Worm (Caenorhabditis elegans): ENCODE results near the gene T04C9.2.

The T04C9.2 gene

ce11 chrIII:5998640-5999039 lies 7.0 kb downstream of the T04C9.2 start:
- TF ChIP-seq nhr-41 (GFP tag; IDR thresholded peaks at IDR 0.05) = no peak
- TF ChIP-seq ztf-7 (tag; optimal IDR thresholded peaks at IDR 0.05) = no peak
- TF ChIP-seq ama-1 (optimal IDR thresholded peaks at IDR 0.05) = no peak
- 0 out of 2 replicates have a peak, but pooled peaks have one; percentile 31 for TF ChIP-seq set-16 (GFP tag; IDR thresholded peaks at IDR 0.05)
- no peak for TF ChIP-seq dpl-1 (GFP tag; optimal IDR thresholded peaks at IDR 0.05)
- no peak for TF ChIP-seq unc-39 (tag; optimal IDR thresholded peaks at IDR 0.05)
- no peak for TF ChIP-seq hmg-1.1 (GFP tag; IDR thresholded peaks at IDR 0.05)
- no peak for TF ChIP-seq zip-2 (tag; optimal IDR thresholded peaks at IDR 0.05)
- TF ChIP-seq ceh-82 (tag; optimal IDR thresholded peaks at IDR 0.05) = no peak
- TF ChIP-seq mxl-2 (GFP tag; conservative IDR thresholded peaks at IDR 0.05) = no peak
- no peak for TF ChIP-seq ceh-20 (GFP tag; IDR thresholded peaks at IDR 0.05)
- no peak for TF ChIP-seq fkh-10 (GFP tag; optimal IDR thresholded peaks at IDR 0.05)
- TF ChIP-seq mdt-29 (GFP tag; IDR thresholded peaks at IDR 0.05) = no peak
- TF ChIP-seq skn-1 (tag; optimal IDR thresholded peaks at IDR 0.05) = no peak
- TF ChIP-seq vab-7 (GFP tag; IDR thresholded peaks at IDR 0.05) = no peak
- TF ChIP-seq T20F7.1 (GFP tag; optimal IDR thresholded peaks at IDR 0.05) = no peak
- no peak for TF ChIP-seq mep-1 (tag; optimal IDR thresholded peaks at IDR 0.05)
- no peak for TF ChIP-seq F10B5.3 (tag; optimal IDR thresholded peaks at IDR 0.05)
- TF ChIP-seq ceh-32 (tag; optimal IDR thresholded peaks at IDR 0.05; ENCODE audit: poor library complexity) = no peak
- peak; percentile 30 for TF ChIP-seq hlh-30 (tag; optimal IDR thresholded peaks at IDR 0.05; ENCODE audit: insufficient read depth)
- no peak for TF ChIP-seq daf-19 (GFP tag; conservative IDR thresholded peaks at IDR 0.05)
- TF ChIP-seq ctbp-1 (GFP tag; IDR thresholded peaks at IDR 0.05) = 0 out of 2 replicates have a peak, but pooled peaks have one; percentile 8
- no peak for TF ChIP-seq snpc-4 (tag; optimal IDR thresholded peaks at IDR 0.05)
- no peak for TF ChIP-seq lin-39 (tag; optimal IDR thresholded peaks at IDR 0.05)

DNA sequence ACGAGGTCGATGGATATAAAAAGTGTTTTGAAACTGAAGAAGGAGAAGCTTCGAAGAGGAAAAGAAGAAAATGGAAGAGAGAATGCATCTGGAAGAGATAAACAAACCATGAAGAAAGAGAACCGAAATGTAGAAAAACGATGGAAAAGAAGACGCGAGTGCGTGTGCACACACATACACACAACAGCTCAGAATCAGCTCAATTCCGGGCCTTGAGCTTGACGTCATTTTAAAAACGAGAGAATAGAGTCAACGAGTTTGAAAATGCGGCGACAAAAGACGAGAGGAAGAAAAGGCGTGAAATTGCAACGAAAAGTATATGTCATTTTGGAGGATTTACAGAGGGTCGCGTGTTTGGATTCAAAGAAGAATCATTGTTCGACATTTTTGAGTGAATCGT lies 7.9 kb downstream of the T04C9.2 start:
- TF ChIP-seq ZK546.5 (tag; optimal IDR thresholded peaks at IDR 0.05) (no peak), hlh-11 (tag; optimal IDR thresholded peaks at IDR 0.05) (peak; percentile 7), dpl-1 (GFP tag; optimal IDR thresholded peaks at IDR 0.05) (no peak), rbr-2 (tag; optimal IDR thresholded peaks at IDR 0.05) (peak; percentile 11), unc-39 (tag; optimal IDR thresholded peaks at IDR 0.05) (peak; percentile 33), zag-1 (tag; optimal IDR thresholded peaks at IDR 0.05) (no peak), mes-2 (tag; optimal IDR thresholded peaks at IDR 0.05; ENCODE audit: poor library complexity, severe bottlenecking) (no peak), ama-1 (optimal IDR thresholded peaks at IDR 0.05) (no peak), ces-1 (GFP tag; optimal IDR thresholded peaks at IDR 0.05) (no peak), nhr-10 (tag; optimal IDR thresholded peaks at IDR 0.05) (no peak), nhr-25 (tag; optimal IDR thresholded peaks at IDR 0.05; ENCODE audit: borderline replicate concordance, insufficient read depth) (no peak), mdl-1 (tag; optimal IDR thresholded peaks at IDR 0.05) (peak in 1 of 2 experiments; percentile 34), lsy-2 (tag; optimal IDR thresholded peaks at IDR 0.05) (peak in 1 of 2 experiments; percentile 46), nhr-11 (tag; optimal IDR thresholded peaks at IDR 0.05) (no peak), F37D6.2 (tag; optimal IDR thresholded peaks at IDR 0.05) (peak; percentile 2), tra-1 (GFP tag; IDR thresholded peaks at IDR 0.05) (no peak), daf-16 (GFP tag; optimal IDR thresholded peaks at IDR 0.05) (no peak), daf-16 (tag; optimal IDR thresholded peaks at IDR 0.05) (no peak), unc-62 (GFP tag; optimal IDR thresholded peaks at IDR 0.05 in 1 of 2) (peak in 1 of 2 experiments; percentile 38), unc-62 (tag; optimal IDR thresholded peaks at IDR 0.05) (no peak), mep-1 (tag; optimal IDR thresholded peaks at IDR 0.05) (peak; percentile 54), madf-9 (GFP tag; conservative IDR thresholded peaks at IDR 0.05) (no peak), ceh-32 (tag; optimal IDR thresholded peaks at IDR 0.05; ENCODE audit: poor library complexity) (no peak), F44E2.7 (GFP tag; IDR thresholded peaks at IDR 0.05) (no peak), Y5F2A.4 (GFP tag; optimal IDR thresholded peaks at IDR 0.05) (no peak), dmd-6 (GFP tag; IDR thresholded peaks at IDR 0.05) (no peak), aha-1 (tag) (peak; percentile 99), daf-19 (GFP tag; conservative IDR thresholded peaks at IDR 0.05) (no peak), zip-2 (tag; optimal IDR thresholded peaks at IDR 0.05) (no peak), skn-1 (tag; optimal IDR thresholded peaks at IDR 0.05) (no peak), F49E8.2 (tag; optimal IDR thresholded peaks at IDR 0.05; ENCODE audit: borderline replicate concordance) (no peak), lin-1 (GFP tag; IDR thresholded peaks at IDR 0.05) (no peak), Y105C5A.15 (GFP tag; IDR thresholded peaks at IDR 0.05) (no peak), nhr-28 (tag; optimal IDR thresholded peaks at IDR 0.05) (no peak), saeg-2 (GFP tag; IDR thresholded peaks at IDR 0.05) (no peak)
